Fruit fly (Drosophila melanogaster): ENCODE data around the gene CG9154.

dm6 chr2L:6035155-6035554, 35.3 kb downstream of the CG9154 start:
- TF ChIP-seq CG9948 (tag; optimal IDR thresholded peaks at IDR 0.05) (no peak), CG32121 (GFP tag; IDR thresholded peaks at IDR 0.05) (no peak), Pif1B (GFP tag; optimal IDR thresholded peaks at IDR 0.05) (no peak), Pif1A (GFP tag; optimal IDR thresholded peaks at IDR 0.05) (no peak), CG4496 (GFP tag; IDR thresholded peaks at IDR 0.05) (no peak)
